Fruit fly (Drosophila melanogaster): Measurements from ENCODE around the gene CG13896.

dm6 chr3L:727874-728273 is 16.2 kb upstream of the CG13896 start:
- no peak for TF ChIP-seq insv (optimal IDR thresholded peaks at IDR 0.05)
- no peak for TF ChIP-seq ttk (optimal IDR thresholded peaks at IDR 0.05)
